Fruit fly (Drosophila melanogaster) whole organism, pupa: ENCODE data around the gene robl37BC.
A peak's percentile ranks its signal among the peaks of the same experiment; 100 is the strongest.

Experiments
- CG10348 ChIP-seq: fragments of 200-800 bp; sonication (Bioruptor generic); IDR thresholded peaks from 2 replicates; pipeline ENCODE4 v1.3.6; 2022; ENCODE audit warnings: missing biosample characterization, missing genetic modification characterization
- CG12605 ChIP-seq: fragments of 200-800 bp; sonication (Bioruptor generic); IDR thresholded peaks from 2 replicates; pipeline ENCODE4 v1.3.6; 2022; ENCODE audit warnings: missing biosample characterization, missing genetic modification characterization
- CG17806 ChIP-seq: fragments of 200-800 bp; sonication (Bioruptor generic); optimal IDR thresholded peaks from 2 replicates; lab custom pipeline; 2018; ENCODE audit warnings: missing biosample characterization, mild to moderate bottlenecking, missing genetic modification characterization, moderate library complexity
- CG34367 ChIP-seq: fragments of 200-800 bp; sonication (Bioruptor generic); optimal IDR thresholded peaks from 2 replicates; lab custom pipeline; 2018; ENCODE audit warnings: missing biosample characterization, mild to moderate bottlenecking, missing genetic modification characterization
- CG8159 ChIP-seq: fragments of 200-800 bp; sonication (Bioruptor generic); optimal IDR thresholded peaks from 3 replicates; lab custom pipeline; 2018; ENCODE audit warnings: missing biosample characterization, mild to moderate bottlenecking, missing genetic modification characterization, moderate library complexity
- CG9948 ChIP-seq: fragments of 200-800 bp; sonication (Bioruptor generic); optimal IDR thresholded peaks from 2 replicates; lab custom pipeline; 2018; ENCODE audit warnings: missing biosample characterization, mild to moderate bottlenecking, missing genetic modification characterization, moderate library complexity
- D1 ChIP-seq: fragments of 200-800 bp; sonication (Bioruptor generic); optimal IDR thresholded peaks from 2 replicates; lab custom pipeline; 2018; ENCODE audit warnings: missing biosample characterization, mild to moderate bottlenecking, missing genetic modification characterization, moderate library complexity
- EcR ChIP-seq: fragments of 200-800 bp; sonication (Bioruptor generic); optimal IDR thresholded peaks from 3 replicates; lab custom pipeline; 2019; ENCODE audit warnings: missing biosample characterization, missing genetic modification characterization, mild to moderate bottlenecking, moderate library complexity, missing genetic modification reagents
- Ets98B ChIP-seq: fragments of 200-800 bp; sonication (Bioruptor generic); IDR thresholded peaks from 2 replicates; pipeline ENCODE4 v1.3.6; 2022; ENCODE audit warnings: missing biosample characterization, missing genetic modification characterization
- Pif1A ChIP-seq: fragments of 200-800 bp; sonication (Bioruptor generic); optimal IDR thresholded peaks from 3 replicates; lab custom pipeline; 2016; ENCODE audit warnings: missing biosample characterization, missing genetic modification characterization
- fd96Ca ChIP-seq: fragments of 200-800 bp; sonication (Bioruptor generic); IDR thresholded peaks from 3 replicates; pipeline ENCODE4 v1.3.6; 2022; ENCODE audit warnings: missing biosample characterization, missing genetic modification characterization
- gl ChIP-seq: fragments of 200-800 bp; sonication (Bioruptor generic); optimal IDR thresholded peaks from 2 replicates; lab custom pipeline; 2018; ENCODE audit warnings: missing biosample characterization, mild to moderate bottlenecking, missing genetic modification characterization

- TF ChIP-seq D1 (tag; lab: Kevin White, UChicago) = no peak
- peak; percentile 76 for TF ChIP-seq CG8159 (tag; lab: Kevin White, UChicago)
- no peak for TF ChIP-seq CG12605
- TF ChIP-seq CG34367 = peak; percentile 39
- TF ChIP-seq CG17806 (tag; lab: Kevin White, UChicago) = peak; percentile 57
- TF ChIP-seq fd96Ca (GFP tag; lab: Robert Waterston, UW) = no peak
- no peak for TF ChIP-seq gl (tag; lab: Kevin White, UChicago)
- peak; percentile 55 for TF ChIP-seq CG9948 (tag; lab: Kevin White, UChicago)
- peak; percentile 10 for TF ChIP-seq Pif1A (GFP tag; lab: Kevin White, UChicago)
- TF ChIP-seq EcR = no peak
- no peak for TF ChIP-seq CG10348
- TF ChIP-seq Ets98B (GFP tag; lab: Robert Waterston, UW) = no peak
These were observed 3.6 kb downstream of the robl37BC start for dm6 chr2L:19014032-19014880.
